Fruit fly (Drosophila melanogaster) S2 (cell line): Measurements from ENCODE around the gene Dpp10.
A peak's percentile ranks its signal among the peaks of the same experiment; 100 is the strongest.

Source experiments
- CG8478 ChIP-seq: fragments of >200 bp; optimal IDR thresholded peaks from 2 replicates; lab custom pipeline; 2018
- CTCF ChIP-seq, 2 experiments: fragments of >200 bp; optimal IDR thresholded peaks; 2 replicates each; lab custom pipeline; 2018

Gene Dpp10

dm6 chr2L:6526996-6527395 lies 73.9 kb downstream of the Dpp10 start:
- peak; percentile 93 to 95 for TF ChIP-seq CTCF (optimal IDR thresholded peaks at IDR 0.05; lab: Kevin White, UChicago)
- no peak for TF ChIP-seq CG8478 (lab: Kevin White, UChicago)
